Fruit fly (Drosophila melanogaster) whole organism, prepupa: ENCODE data around the gene CG13937.
A peak's percentile ranks its signal among the peaks of the same experiment; 100 is the strongest.

Experiments
- Blimp-1 ChIP-seq: fragments of 200-800 bp; sonication (Bioruptor generic); optimal IDR thresholded peaks from 3 replicates; lab custom pipeline; 2017; ENCODE audit warnings: missing biosample characterization, missing genetic modification characterization, mild to moderate bottlenecking, moderate library complexity, missing genetic modification reagents
- CG10631 ChIP-seq: fragments of 200-800 bp; sonication (Bioruptor generic); optimal IDR thresholded peaks from 2 replicates; lab custom pipeline; 2016; ENCODE audit warnings: missing biosample characterization, missing genetic modification characterization
- CG10669 ChIP-seq: fragments of 200-800 bp; sonication (Bioruptor generic); optimal IDR thresholded peaks from 3 replicates; lab custom pipeline; 2018; ENCODE audit warnings: missing biosample characterization, mild to moderate bottlenecking, missing genetic modification characterization, moderate library complexity
- CG11762 ChIP-seq: fragments of 200-800 bp; sonication (Bioruptor generic); optimal IDR thresholded peaks from 3 replicates; lab custom pipeline; 2016; ENCODE audit warnings: missing biosample characterization, missing genetic modification characterization; ENCODE audit not compliant: insufficient read depth
- CG3032 ChIP-seq: fragments of 200-800 bp; optimal IDR thresholded peaks from 2 replicates; lab custom pipeline; 2019; ENCODE audit warnings: missing biosample characterization, mild to moderate bottlenecking, missing genetic modification characterization, moderate library complexity
- Eip93F ChIP-seq: fragments of 200-800 bp; sonication (Bioruptor generic); optimal IDR thresholded peaks from 2 replicates; lab custom pipeline; 2016; ENCODE audit warnings: missing biosample characterization, mild to moderate bottlenecking, missing genetic modification characterization
- Ets96B ChIP-seq: fragments of 200-800 bp; optimal IDR thresholded peaks from 2 replicates; lab custom pipeline; 2019; ENCODE audit warnings: missing biosample characterization, mild to moderate bottlenecking, missing genetic modification characterization, moderate library complexity
- Smox ChIP-seq: fragments of 200-800 bp; sonication (Bioruptor generic); optimal IDR thresholded peaks from 3 replicates; lab custom pipeline; 2016; ENCODE audit warnings: missing biosample characterization, missing genetic modification characterization
- acj6 ChIP-seq: fragments of 200-800 bp; sonication (Bioruptor generic); optimal IDR thresholded peaks from 3 replicates; lab custom pipeline; 2016; ENCODE audit warnings: missing biosample characterization, missing genetic modification characterization
- dac ChIP-seq: fragments of 200-800 bp; sonication (Bioruptor generic); optimal IDR thresholded peaks from 2 replicates; lab custom pipeline; 2017; ENCODE audit warnings: missing biosample characterization, mild to moderate bottlenecking, missing genetic modification characterization
- pdm3 ChIP-seq: fragments of 200-800 bp; sonication (Bioruptor generic); optimal IDR thresholded peaks from 3 replicates; lab custom pipeline; 2016; ENCODE audit warnings: missing biosample characterization, missing genetic modification characterization

DNA sequence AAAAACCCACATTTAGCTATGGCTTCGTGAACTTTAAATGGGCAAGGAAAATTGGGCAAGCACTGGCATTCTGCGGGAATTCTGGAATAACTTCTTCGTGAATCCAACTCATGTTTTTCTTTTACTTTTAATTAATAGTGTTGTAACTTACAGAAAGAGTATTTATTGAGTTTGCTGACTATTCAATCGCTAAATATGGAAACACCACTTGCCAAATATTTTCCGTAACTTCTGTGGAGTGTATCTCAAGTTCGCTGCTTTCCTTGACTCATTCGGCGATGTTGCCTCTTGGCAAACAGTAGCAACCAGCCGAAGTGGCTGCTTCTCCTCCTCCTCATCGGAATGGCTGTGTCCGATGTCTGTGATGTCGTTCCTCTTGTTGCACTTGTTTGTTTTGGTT lies 22.4 kb upstream of the CG13937 start:
- no peak for TF ChIP-seq CG10631 (GFP tag; lab: Kevin White, UChicago)
- no peak for TF ChIP-seq Eip93F (GFP tag; lab: Kevin White, UChicago)
- peak; percentile 25 for TF ChIP-seq Smox (GFP tag; lab: Kevin White, UChicago)
- peak; percentile 6 for TF ChIP-seq CG3032 (tag; lab: Kevin White, UChicago)
- TF ChIP-seq pdm3 (GFP tag; lab: Kevin White, UChicago), result peak; percentile 56
- TF ChIP-seq dac (GFP tag; lab: Kevin White, UChicago), result peak; percentile 69
- no peak for TF ChIP-seq CG11762
- TF ChIP-seq acj6 (GFP tag; lab: Kevin White, UChicago), result peak; percentile 52
- TF ChIP-seq Ets96B (tag; lab: Kevin White, UChicago), result peak; percentile 0
- TF ChIP-seq Blimp-1 (GFP tag; lab: Kevin White, UChicago), result no peak
- TF ChIP-seq CG10669 (GFP tag; lab: Kevin White, UChicago), result peak; percentile 9
